Fruit fly (Drosophila melanogaster) whole organism, embryonic: ENCODE results near the gene CNPYb.

Source experiments
- Adf1 ChIP-seq: fragments of 200-800 bp; sonication (Bioruptor generic); IDR thresholded peaks from 2 replicates; pipeline ENCODE4 v1.3.6; 2022; ENCODE audit warnings: missing biosample characterization, missing genetic modification characterization
- CG10543 ChIP-seq: fragments of 200-800 bp; sonication (Bioruptor generic); optimal IDR thresholded peaks from 3 replicates; lab custom pipeline; 2017; ENCODE audit warnings: missing biosample characterization, mild to moderate bottlenecking, missing genetic modification characterization, moderate library complexity
- CG12155 ChIP-seq: fragments of 200-800 bp; sonication (Bioruptor generic); optimal IDR thresholded peaks from 3 replicates; lab custom pipeline; 2016; ENCODE audit warnings: missing biosample characterization, missing genetic modification characterization
- CG12391 ChIP-seq: fragments of 200-800 bp; sonication (Bioruptor generic); optimal IDR thresholded peaks from 3 replicates; lab custom pipeline; 2018; ENCODE audit warnings: missing biosample characterization, mild to moderate bottlenecking, missing genetic modification characterization, moderate library complexity
- CG14441 ChIP-seq: fragments of 200-800 bp; sonication (Bioruptor generic); IDR thresholded peaks from 2 replicates; pipeline ENCODE4 v1.3.6; 2022; ENCODE audit warnings: missing biosample characterization, missing genetic modification characterization
- CG14965 ChIP-seq: fragments of 200-800 bp; sonication (Bioruptor generic); optimal IDR thresholded peaks from 2 replicates; lab custom pipeline; 2016; ENCODE audit warnings: missing biosample characterization, missing genetic modification characterization, borderline replicate concordance
- CG15073 ChIP-seq: fragments of 200-800 bp; sonication (Bioruptor generic); optimal IDR thresholded peaks from 2 replicates; lab custom pipeline; 2016; ENCODE audit warnings: missing biosample characterization, missing genetic modification characterization
- CG15514 ChIP-seq: fragments of 200-800 bp; sonication (Bioruptor generic); optimal IDR thresholded peaks from 3 replicates; lab custom pipeline; 2017; ENCODE audit warnings: missing biosample characterization, missing genetic modification characterization, mild to moderate bottlenecking, moderate library complexity, missing genetic modification reagents
- CG32772 ChIP-seq: fragments of 200-800 bp; sonication (Bioruptor generic); IDR thresholded peaks from 2 replicates; pipeline ENCODE4 v1.3.6; 2022; ENCODE audit warnings: missing biosample characterization, missing genetic modification characterization
- CG4328 ChIP-seq: fragments of 200-800 bp; sonication (Bioruptor generic); optimal IDR thresholded peaks from 3 replicates; lab custom pipeline; 2017; ENCODE audit warnings: missing biosample characterization, missing genetic modification reagents, missing genetic modification characterization
- CG5953 ChIP-seq: fragments of 200-800 bp; sonication (Bioruptor generic); IDR thresholded peaks from 2 replicates; pipeline ENCODE4 v1.3.6; 2022; ENCODE audit warnings: missing biosample characterization, missing genetic modification characterization
- CG6654 ChIP-seq: fragments of 200-800 bp; sonication (Bioruptor generic); optimal IDR thresholded peaks from 2 replicates; lab custom pipeline; 2017; ENCODE audit warnings: missing biosample characterization, mild to moderate bottlenecking, missing genetic modification characterization
- CG6813 ChIP-seq: fragments of 200-800 bp; sonication (Bioruptor generic); optimal IDR thresholded peaks from 2 replicates; lab custom pipeline; 2017; ENCODE audit warnings: missing biosample characterization, missing genetic modification characterization, mild to moderate bottlenecking, moderate library complexity, missing genetic modification reagents
- CG8478 ChIP-seq: fragments of >200 bp; optimal IDR thresholded peaks from 2 replicates; lab custom pipeline; 2018
- CG8924 ChIP-seq: fragments of 200-800 bp; optimal IDR thresholded peaks from 3 replicates; lab custom pipeline; 2019; ENCODE audit warnings: missing biosample characterization, mild to moderate bottlenecking, missing genetic modification characterization, moderate library complexity
- CHES-1-like ChIP-seq: fragments of 200-800 bp; sonication (Bioruptor generic); optimal IDR thresholded peaks from 2 replicates; lab custom pipeline; 2016; ENCODE audit warnings: missing biosample characterization, missing genetic modification characterization
- E2f2 ChIP-seq: fragments of 200-800 bp; sonication (Bioruptor generic); IDR thresholded peaks from 2 replicates; pipeline ENCODE4 v1.3.6; 2022; ENCODE audit warnings: missing biosample characterization, missing genetic modification characterization
- HLH54F ChIP-seq: fragments of 200-800 bp; sonication (Bioruptor generic); optimal IDR thresholded peaks from 3 replicates; lab custom pipeline; 2016; ENCODE audit warnings: missing biosample characterization, missing genetic modification characterization
- HLHmδ ChIP-seq: fragments of 200-800 bp; sonication (Bioruptor generic); optimal IDR thresholded peaks from 2 replicates; lab custom pipeline; 2018; ENCODE audit warnings: missing biosample characterization, mild to moderate bottlenecking, missing genetic modification characterization, moderate library complexity
- Hsf ChIP-seq: fragments of 200-800 bp; sonication (Bioruptor generic); optimal IDR thresholded peaks from 3 replicates; lab custom pipeline; 2016; ENCODE audit warnings: missing biosample characterization, missing genetic modification characterization
- Jarid2 ChIP-seq: fragments of 200-800 bp; sonication (Bioruptor generic); optimal IDR thresholded peaks from 3 replicates; lab custom pipeline; 2017; ENCODE audit warnings: mild to moderate bottlenecking, missing biosample characterization, missing genetic modification reagents, missing genetic modification characterization
- Lhr ChIP-seq: fragments of 200-800 bp; sonication (Bioruptor generic); optimal IDR thresholded peaks from 3 replicates; lab custom pipeline; 2017; ENCODE audit warnings: mild to moderate bottlenecking, missing biosample characterization, missing genetic modification reagents, missing genetic modification characterization
- NC2α ChIP-seq: fragments of 200-800 bp; sonication (Bioruptor generic); optimal IDR thresholded peaks from 2 replicates; lab custom pipeline; 2016; ENCODE audit warnings: missing biosample characterization, missing genetic modification characterization
- Optix ChIP-seq: fragments of 200-800 bp; sonication (Bioruptor generic); IDR thresholded peaks from 3 replicates; pipeline ENCODE4 v1.3.6; 2022; ENCODE audit warnings: missing biosample characterization, missing genetic modification characterization
- Pdp1 ChIP-seq, 2 experiments: fragments of 200-800 bp; sonication (Bioruptor generic); optimal IDR thresholded peaks; 3 replicates each; lab custom pipeline; 2016; ENCODE audit warnings: missing biosample characterization in 2 of 2, missing genetic modification characterization in 2 of 2, mild to moderate bottlenecking in 1 of 2, moderate library complexity in 1 of 2
- Ptx1 ChIP-seq: fragments of 200-800 bp; sonication (Bioruptor generic); IDR thresholded peaks from 2 replicates; pipeline ENCODE4 v1.3.6; 2022; ENCODE audit warnings: missing biosample characterization, missing genetic modification characterization
- Ravus ChIP-seq: fragments of 200-800 bp; sonication (Bioruptor generic); IDR thresholded peaks from 2 replicates; pipeline ENCODE4 v1.3.6; 2022; ENCODE audit warnings: missing biosample characterization, missing genetic modification characterization
- Sox102F ChIP-seq: fragments of 200-800 bp; sonication (Bioruptor generic); optimal IDR thresholded peaks from 2 replicates; lab custom pipeline; 2018; ENCODE audit warnings: missing biosample characterization, mild to moderate bottlenecking, missing genetic modification characterization, moderate library complexity
- amos ChIP-seq: fragments of 200-800 bp; sonication (Bioruptor generic); IDR thresholded peaks from 2 replicates; pipeline ENCODE4 v1.3.6; 2022; ENCODE audit warnings: missing biosample characterization, missing genetic modification characterization; ENCODE audit not compliant: partially characterized antibody
- ara ChIP-seq: fragments of 200-800 bp; sonication (Bioruptor generic); IDR thresholded peaks from 2 replicates; pipeline ENCODE4 v1.3.6; 2022; ENCODE audit warnings: missing biosample characterization, missing genetic modification characterization
- cas ChIP-seq: fragments of 200-800 bp; sonication (Bioruptor generic); IDR thresholded peaks from 2 replicates; pipeline ENCODE4 v1.3.6; 2022; ENCODE audit warnings: missing biosample characterization, missing genetic modification characterization
- croc ChIP-seq: fragments of 200-800 bp; sonication (Bioruptor generic); conservative IDR thresholded peaks from 3 replicates; pipeline ENCODE4 v1.3.6; 2022; ENCODE audit warnings: missing biosample characterization, missing genetic modification characterization
- grau ChIP-seq: fragments of 200-800 bp; optimal IDR thresholded peaks from 3 replicates; lab custom pipeline; 2019; ENCODE audit warnings: missing biosample characterization, mild to moderate bottlenecking, missing genetic modification characterization, moderate library complexity
- gsb-n ChIP-seq: fragments of 200-800 bp; sonication (Bioruptor generic); optimal IDR thresholded peaks from 3 replicates; lab custom pipeline; 2018; ENCODE audit warnings: missing biosample characterization, mild to moderate bottlenecking, missing genetic modification characterization
- ind ChIP-seq: fragments of 200-800 bp; sonication (Bioruptor generic); optimal IDR thresholded peaks from 3 replicates; lab custom pipeline; 2016; ENCODE audit warnings: missing biosample characterization, missing genetic modification characterization
- insv ChIP-seq, 2 experiments: fragments of 200-800 bp; sonication (Bioruptor generic); optimal IDR thresholded peaks; 3 replicates each; lab custom pipeline; 2016 to 2018; ENCODE audit warnings: missing biosample characterization in 2 of 2, missing genetic modification characterization in 2 of 2
- jumu ChIP-seq: fragments of 200-800 bp; sonication (Bioruptor generic); optimal IDR thresholded peaks from 3 replicates; lab custom pipeline; 2016; ENCODE audit warnings: missing biosample characterization, missing genetic modification characterization
- lbe ChIP-seq: fragments of 200-800 bp; sonication (Bioruptor generic); optimal IDR thresholded peaks from 2 replicates; lab custom pipeline; 2016; ENCODE audit warnings: missing biosample characterization, mild to moderate bottlenecking, missing genetic modification characterization
- nau ChIP-seq: fragments of 200-800 bp; sonication (Bioruptor generic); optimal IDR thresholded peaks from 3 replicates; lab custom pipeline; 2017; ENCODE audit warnings: missing biosample characterization, mild to moderate bottlenecking, missing genetic modification characterization, missing genetic modification reagents
- odd ChIP-seq: fragments of 200-800 bp; sonication (Bioruptor generic); optimal IDR thresholded peaks from 2 replicates; lab custom pipeline; 2017; ENCODE audit warnings: missing biosample characterization, mild to moderate bottlenecking, missing genetic modification characterization
- org-1 ChIP-seq: fragments of 200-800 bp; sonication (Bioruptor generic); optimal IDR thresholded peaks from 2 replicates; lab custom pipeline; 2017; ENCODE audit warnings: missing biosample characterization, missing genetic modification characterization
- pfk ChIP-seq: fragments of 200-800 bp; sonication (Bioruptor generic); optimal IDR thresholded peaks from 2 replicates; lab custom pipeline; 2018; ENCODE audit warnings: missing biosample characterization, mild to moderate bottlenecking, missing genetic modification characterization, moderate library complexity
- pita ChIP-seq: fragments of 200-800 bp; sonication (Bioruptor generic); optimal IDR thresholded peaks from 2 replicates; lab custom pipeline; 2017; ENCODE audit warnings: missing biosample characterization, mild to moderate bottlenecking, missing genetic modification characterization
- repo ChIP-seq: fragments of 200-800 bp; sonication (Bioruptor generic); optimal IDR thresholded peaks from 2 replicates; lab custom pipeline; 2016; ENCODE audit warnings: missing biosample characterization, missing genetic modification characterization
- row ChIP-seq: fragments of 200-800 bp; sonication (Bioruptor generic); IDR thresholded peaks from 3 replicates; pipeline ENCODE4 v1.3.6; 2022; ENCODE audit warnings: missing biosample characterization, missing genetic modification characterization
- salm ChIP-seq: fragments of 200-800 bp; sonication (Bioruptor generic); optimal IDR thresholded peaks from 2 replicates; lab custom pipeline; 2018; ENCODE audit warnings: missing biosample characterization, mild to moderate bottlenecking, missing genetic modification characterization
- slbo ChIP-seq: fragments of 200-800 bp; sonication (Bioruptor generic); IDR thresholded peaks from 2 replicates; pipeline ENCODE4 v1.3.6; 2022; ENCODE audit warnings: missing biosample characterization, missing genetic modification characterization
- tio ChIP-seq: fragments of 200-800 bp; sonication (Bioruptor generic); optimal IDR thresholded peaks from 2 replicates; lab custom pipeline; 2017; ENCODE audit warnings: missing biosample characterization, missing genetic modification characterization, inconsistent platforms
- toy ChIP-seq: fragments of 200-800 bp; sonication (Bioruptor generic); IDR thresholded peaks from 2 replicates; pipeline ENCODE4 v1.3.6; 2022; ENCODE audit warnings: missing biosample characterization, missing genetic modification characterization
- trh ChIP-seq: fragments of 200-800 bp; sonication (Bioruptor generic); optimal IDR thresholded peaks from 2 replicates; lab custom pipeline; 2016; ENCODE audit warnings: missing biosample characterization, missing genetic modification characterization
- tup ChIP-seq: fragments of 200-800 bp; sonication (Bioruptor generic); optimal IDR thresholded peaks from 2 replicates; lab custom pipeline; 2016; ENCODE audit warnings: missing biosample characterization, mild to moderate bottlenecking, missing genetic modification characterization, moderate library complexity

Gene CNPYb

dm6 chr3L:19097665-19098082 is 1.7 kb upstream of the CNPYb start, which contains the start of the genes Naxd and CG14079 (continued):
- no peak for TF ChIP-seq pfk
- TF ChIP-seq Adf1 (GFP tag; lab: Robert Waterston, UW): no peak
- TF ChIP-seq jumu (GFP tag; lab: Kevin White, UChicago): no peak
- no peak for TF ChIP-seq repo (GFP tag; lab: Kevin White, UChicago)
- TF ChIP-seq gsb-n: peak; percentile 55
- TF ChIP-seq CG15073 (GFP tag; lab: Kevin White, UChicago): no peak
- TF ChIP-seq CG5953: peak; percentile 61; the same call in 1 of the 2 replicates
- no peak for TF ChIP-seq cas (GFP tag; lab: Robert Waterston, UW)
- TF ChIP-seq odd (GFP tag; lab: Kevin White, UChicago): no peak
- no peak; the same call in 1 of the 2 replicates for TF ChIP-seq amos (GFP tag; lab: Robert Waterston, UW)
- TF ChIP-seq ara: no peak; the same call in 1 of the 2 replicates
- TF ChIP-seq CG14441: peak; percentile 56
- TF ChIP-seq CG14965 (GFP tag; lab: Kevin White, UChicago): no peak
- no peak for TF ChIP-seq CG10543
- TF ChIP-seq CG32772 (GFP tag; lab: Robert Waterston, UW): peak; percentile 55
- peak; percentile 87 for TF ChIP-seq Ptx1 (GFP tag; lab: Robert Waterston, UW)
- TF ChIP-seq CG12155 (GFP tag; lab: Kevin White, UChicago): peak; percentile 48
- TF ChIP-seq HLHmδ: no peak
- peak; percentile 34 to 60 for TF ChIP-seq Pdp1 (GFP tag; optimal IDR thresholded peaks at IDR 0.05; lab: Kevin White, UChicago)
- TF ChIP-seq toy: no peak
- peak; percentile 24 for TF ChIP-seq CHES-1-like (GFP tag; lab: Kevin White, UChicago)
- TF ChIP-seq salm: peak; percentile 33
- no peak for TF ChIP-seq insv (GFP tag; optimal IDR thresholded peaks at IDR 0.05; lab: Kevin White, UChicago)
- TF ChIP-seq Optix: no peak
- TF ChIP-seq row: peak; percentile 92
- TF ChIP-seq slbo: peak; percentile 87
- TF ChIP-seq grau (tag; lab: Kevin White, UChicago): peak; percentile 78
- peak; percentile 27 for TF ChIP-seq Lhr (GFP tag; lab: Kevin White, UChicago)
- TF ChIP-seq pita (GFP tag; lab: Kevin White, UChicago): no peak
- peak; percentile 56 for TF ChIP-seq lbe
- TF ChIP-seq NC2α (GFP tag; lab: Kevin White, UChicago): no peak
- peak; percentile 55 for TF ChIP-seq ind (GFP tag; lab: Kevin White, UChicago)
- no peak for TF ChIP-seq org-1
- TF ChIP-seq Hsf (GFP tag; lab: Kevin White, UChicago): peak; percentile 42
- TF ChIP-seq Ravus (GFP tag; lab: Robert Waterston, UW): no peak
- peak; percentile 48 for TF ChIP-seq CG8924 (tag; lab: Kevin White, UChicago)
- TF ChIP-seq CG12391 (tag; lab: Kevin White, UChicago): peak; percentile 81
- TF ChIP-seq CG8478: no peak
- peak; percentile 36 for TF ChIP-seq HLH54F (GFP tag; lab: Kevin White, UChicago)
- peak; percentile 73 for TF ChIP-seq Sox102F (GFP tag; lab: Kevin White, UChicago)
- TF ChIP-seq croc (GFP tag; lab: Robert Waterston, UW): 0 out of 3 replicates have a peak, but pooled peaks have one; percentile 14
- no peak for TF ChIP-seq Jarid2 (GFP tag; lab: Kevin White, UChicago)
- peak; percentile 27 for TF ChIP-seq trh
- peak; percentile 66 for TF ChIP-seq E2f2 (GFP tag; lab: Robert Waterston, UW)
- peak; percentile 34 for TF ChIP-seq tio
- no peak for TF ChIP-seq tup (GFP tag; lab: Kevin White, UChicago)
- TF ChIP-seq CG6654 (GFP tag; lab: Kevin White, UChicago): no peak
- TF ChIP-seq CG15514: peak; percentile 37
- TF ChIP-seq nau (GFP tag; lab: Kevin White, UChicago): no peak
- no peak for TF ChIP-seq CG6813
- peak; percentile 36 for TF ChIP-seq CG4328 (GFP tag; lab: Kevin White, UChicago)
